Fruit fly (Drosophila melanogaster): ENCODE results near the gene Raf.
A peak's percentile ranks its signal among the peaks of the same experiment; 100 is the strongest.

The Raf gene

DNA sequence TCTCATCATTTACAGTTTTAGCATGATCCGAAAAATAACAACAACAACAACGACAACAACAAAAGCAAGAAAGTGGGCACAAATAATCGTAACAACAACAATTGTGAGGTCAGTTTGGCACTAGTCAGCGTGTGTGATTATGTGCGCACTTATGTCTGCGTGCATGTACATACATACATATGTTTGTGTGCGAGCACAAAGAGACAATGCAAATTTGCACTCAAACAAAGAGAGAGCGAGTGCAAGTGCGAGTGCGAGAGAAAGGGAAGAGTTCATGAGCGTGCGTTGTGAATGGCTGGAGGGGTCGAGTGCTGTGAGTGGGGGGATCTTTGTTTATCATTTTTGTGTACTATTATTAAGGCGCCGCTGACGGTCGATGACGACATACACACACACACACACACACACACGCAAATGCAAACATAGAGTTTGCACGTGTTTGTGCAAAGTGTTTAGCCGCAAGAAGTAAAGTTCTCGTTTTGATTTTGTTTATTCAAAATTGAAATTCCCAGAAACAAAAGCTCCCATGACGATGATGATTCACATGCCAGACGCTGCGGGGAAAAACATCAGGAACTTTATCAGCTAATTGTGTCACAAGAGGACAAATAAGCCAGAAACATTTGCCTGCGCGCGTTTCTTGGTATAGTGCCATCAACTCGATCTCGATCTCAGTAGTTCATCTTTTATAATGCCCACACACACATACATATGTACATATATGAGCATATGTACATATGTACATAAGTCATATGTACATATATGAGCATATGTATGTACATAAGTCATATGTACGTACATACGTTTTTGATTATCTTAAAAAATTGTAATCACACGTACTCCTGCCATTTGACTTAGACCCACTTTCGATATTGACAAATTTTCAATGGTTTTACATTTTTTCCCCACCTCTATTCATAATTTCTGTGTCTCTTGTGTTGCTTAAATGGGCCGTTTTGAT lies 512 bp upstream of the Raf start (continued):
- peak; percentile 63 for TF ChIP-seq fd102C (GFP tag; optimal IDR thresholded peaks at IDR 0.05)
- peak; percentile 69 for TF ChIP-seq CG3163 (GFP tag; optimal IDR thresholded peaks at IDR 0.05)
- peak; percentile 21 for TF ChIP-seq Antp (GFP tag; optimal IDR thresholded peaks at IDR 0.05)
- no peak for TF ChIP-seq CG2712 (tag; optimal IDR thresholded peaks at IDR 0.05)
- TF ChIP-seq fru (optimal IDR thresholded peaks at IDR 0.05) = no peak
- peak; percentile 15 to 30 for TF ChIP-seq chif (GFP tag; optimal IDR thresholded peaks at IDR 0.05)
- no peak for TF ChIP-seq CG30020 (tag; optimal IDR thresholded peaks at IDR 0.05)
- peak; percentile 69 for TF ChIP-seq bab2 (GFP tag; optimal IDR thresholded peaks at IDR 0.05)
- peak; percentile 27 for TF ChIP-seq CG10543 (GFP tag; optimal IDR thresholded peaks at IDR 0.05)
- TF ChIP-seq inv (GFP tag; IDR thresholded peaks at IDR 0.05; ENCODE audit: partially characterized antibody) = no peak
- peak; percentile 67; the same call in 1 of the 4 replicates for TF ChIP-seq chinmo (GFP tag; IDR thresholded peaks at IDR 0.05; ENCODE audit: partially characterized antibody)
- TF ChIP-seq Asciz (GFP tag; optimal IDR thresholded peaks at IDR 0.05) = peak; percentile 11
- TF ChIP-seq lov (optimal IDR thresholded peaks at IDR 0.05) = no peak
- TF ChIP-seq lov (GFP tag; IDR thresholded peaks at IDR 0.05) = 0 out of 3 replicates have a peak, but pooled peaks have one; percentile 30
- TF ChIP-seq CG8388 (GFP tag; optimal IDR thresholded peaks at IDR 0.05) = no peak
- TF ChIP-seq CG11695 (GFP tag; IDR thresholded peaks at IDR 0.05) = 0 out of 3 replicates have a peak, but pooled peaks have one; percentile 6
- TF ChIP-seq CG12769 (tag; optimal IDR thresholded peaks at IDR 0.05) = no peak
- TF ChIP-seq sisA (GFP tag; IDR thresholded peaks at IDR 0.05) = 0 out of 2 replicates have a peak, but pooled peaks have one; percentile 7
- TF ChIP-seq NC2β (GFP tag; optimal IDR thresholded peaks at IDR 0.05) = peak; percentile 19
- no peak for TF ChIP-seq HLH4C (GFP tag; IDR thresholded peaks at IDR 0.05; ENCODE audit: partially characterized antibody)
- TF ChIP-seq crol (GFP tag; IDR thresholded peaks at IDR 0.05) = peak; percentile 68; the same call in 1 of the 2 replicates
- peak; percentile 14 for TF ChIP-seq pnt (GFP tag; optimal IDR thresholded peaks at IDR 0.05)
- peak; percentile 19; the same call in 1 of the 2 replicates for TF ChIP-seq CG6689 (GFP tag; IDR thresholded peaks at IDR 0.05)
- TF ChIP-seq org-1 (GFP tag; optimal IDR thresholded peaks at IDR 0.05) = peak; percentile 15
- TF ChIP-seq Meics (GFP tag; optimal IDR thresholded peaks at IDR 0.05) = peak; percentile 21
- no peak for TF ChIP-seq Ptx1 (GFP tag; IDR thresholded peaks at IDR 0.05)
- peak; percentile 76; the same call in 1 of the 3 replicates for TF ChIP-seq gce (GFP tag; IDR thresholded peaks at IDR 0.05)
- TF ChIP-seq CoRest (tag; optimal IDR thresholded peaks at IDR 0.05) = peak; percentile 8
- no peak for TF ChIP-seq CG32532 (GFP tag; IDR thresholded peaks at IDR 0.05)
- peak; percentile 16 for TF ChIP-seq CG16863 (GFP tag; optimal IDR thresholded peaks at IDR 0.05)
- TF ChIP-seq CG6683 (GFP tag; optimal IDR thresholded peaks at IDR 0.05) = no peak
- peak; percentile 24; the same call in 1 of the 2 replicates for TF ChIP-seq stc (GFP tag; IDR thresholded peaks at IDR 0.05)
- peak; percentile 30 for TF ChIP-seq CG17359 (tag; optimal IDR thresholded peaks at IDR 0.05)
- TF ChIP-seq Eip74EF (GFP tag; optimal IDR thresholded peaks at IDR 0.05) = no peak
- TF ChIP-seq Kr (GFP tag; optimal IDR thresholded peaks at IDR 0.05) = peak; percentile 41
- no peak for TF ChIP-seq CG14050 (GFP tag; IDR thresholded peaks at IDR 0.05)
- no peak for TF ChIP-seq ham (GFP tag; IDR thresholded peaks at IDR 0.05)
- TF ChIP-seq ci (GFP tag; IDR thresholded peaks at IDR 0.05) = peak; percentile 61
- peak in 1 of 2 experiments; percentile 19 for TF ChIP-seq Hr78 (GFP tag; optimal IDR thresholded peaks at IDR 0.05)
- no peak for TF ChIP-seq peb (GFP tag; IDR thresholded peaks at IDR 0.05)
- no peak for TF ChIP-seq CG8924 (tag; optimal IDR thresholded peaks at IDR 0.05)
- TF ChIP-seq z (GFP tag; IDR thresholded peaks at IDR 0.05) = peak; percentile 92
- TF ChIP-seq Trl (optimal IDR thresholded peaks at IDR 0.05) = peak; percentile 47 to 59
- peak; percentile 63 for TF ChIP-seq Trl (GFP tag; optimal IDR thresholded peaks at IDR 0.05)
- peak; percentile 43 for TF ChIP-seq CG6254 (GFP tag; optimal IDR thresholded peaks at IDR 0.05)
- TF ChIP-seq CG15479 (GFP tag; optimal IDR thresholded peaks at IDR 0.05) = peak; percentile 85
- peak; percentile 60; the same call in 1 of the 2 replicates for TF ChIP-seq Awh (GFP tag; IDR thresholded peaks at IDR 0.05)
